Fruit fly (Drosophila melanogaster) whole organism, adult: ENCODE data around the gene eIF2Bepsilon.

Source experiments
- CG12768 ChIP-seq: fragments of 200-800 bp; sonication (Bioruptor generic); optimal IDR thresholded peaks from 2 replicates; lab custom pipeline; 2017; ENCODE audit warnings: missing biosample characterization, missing genetic modification characterization, mild to moderate bottlenecking, moderate library complexity, missing genetic modification reagents
- CG1620 ChIP-seq: fragments of 200-800 bp; sonication (Bioruptor generic); optimal IDR thresholded peaks from 2 replicates; lab custom pipeline; 2016; ENCODE audit warnings: missing biosample characterization, missing genetic modification characterization
- CG5204 ChIP-seq: fragments of 200-800 bp; sonication (Bioruptor generic); optimal IDR thresholded peaks from 2 replicates; lab custom pipeline; 2016; ENCODE audit warnings: missing biosample characterization, missing genetic modification characterization
- CG7101 ChIP-seq: fragments of 200-800 bp; sonication (Bioruptor generic); optimal IDR thresholded peaks from 2 replicates; lab custom pipeline; 2018; ENCODE audit warnings: missing biosample characterization, mild to moderate bottlenecking, missing genetic modification characterization, moderate library complexity
- Clk ChIP-seq: fragments of 200-800 bp; sonication (Bioruptor generic); optimal IDR thresholded peaks from 2 replicates; lab custom pipeline; 2017; ENCODE audit warnings: missing biosample characterization, missing genetic modification characterization
- Mnt ChIP-seq: fragments of 200-800 bp; sonication (Bioruptor generic); optimal IDR thresholded peaks from 2 replicates; lab custom pipeline; 2016; ENCODE audit warnings: missing biosample characterization, mild to moderate bottlenecking, missing genetic modification characterization
- bab1 ChIP-seq: fragments of 200-800 bp; sonication (Bioruptor generic); optimal IDR thresholded peaks from 3 replicates; lab custom pipeline; 2019; ENCODE audit warnings: missing biosample characterization, mild to moderate bottlenecking, missing genetic modification characterization, moderate library complexity
- kay ChIP-seq: fragments of 200-800 bp; sonication (Bioruptor generic); peaks from one replicate; lab custom pipeline; 2016; ENCODE audit warnings: missing biosample characterization, missing genetic modification characterization, borderline replicate concordance
- pad ChIP-seq: fragments of 200-800 bp; sonication (Bioruptor generic); optimal IDR thresholded peaks from 3 replicates; lab custom pipeline; 2017; ENCODE audit warnings: missing biosample characterization, missing genetic modification characterization, mild to moderate bottlenecking, moderate library complexity, missing genetic modification reagents
- tj ChIP-seq: fragments of 200-800 bp; sonication (Bioruptor generic); optimal IDR thresholded peaks from 3 replicates; lab custom pipeline; 2017; ENCODE audit warnings: missing biosample characterization, mild to moderate bottlenecking, missing genetic modification characterization, moderate library complexity
- toe ChIP-seq: fragments of 200-800 bp; sonication (Bioruptor generic); optimal IDR thresholded peaks from 2 replicates; lab custom pipeline; 2016; ENCODE audit warnings: missing biosample characterization, missing genetic modification characterization

DNA sequence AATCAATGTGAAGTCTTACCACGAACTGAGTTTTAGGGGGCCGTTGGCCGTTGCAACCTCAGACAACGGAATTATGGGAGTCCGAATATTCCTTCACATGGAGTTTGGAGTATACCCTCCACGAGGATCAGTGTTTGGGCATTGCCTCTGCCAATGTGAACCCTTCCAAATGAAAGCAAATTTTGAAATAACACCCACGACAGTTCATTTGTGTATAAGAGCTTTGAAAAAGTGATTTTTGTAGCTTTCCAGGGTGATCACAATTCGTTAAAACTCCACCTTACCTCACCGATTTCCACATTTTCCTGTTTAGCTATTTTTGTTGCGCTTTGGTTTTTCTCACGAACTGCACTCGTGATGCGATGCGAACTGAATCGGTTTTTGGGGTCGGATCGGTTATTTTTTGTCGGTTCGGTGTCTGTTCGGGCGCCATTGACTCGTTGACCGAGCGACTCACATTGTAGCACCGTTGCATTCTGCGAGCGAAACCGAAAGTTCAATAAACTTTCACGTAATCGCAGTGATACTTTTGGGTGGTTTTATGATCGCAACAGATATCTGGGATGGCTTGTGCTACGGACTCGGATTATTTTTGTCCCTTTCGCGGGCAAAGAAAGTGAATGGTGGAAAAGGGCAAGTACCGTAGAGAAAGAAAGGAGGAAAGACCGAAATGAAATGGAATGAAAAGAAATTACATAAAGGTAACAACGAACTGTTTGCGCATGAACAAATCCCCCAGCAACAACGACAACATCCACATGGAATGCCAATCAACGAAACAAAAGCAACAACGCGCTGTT is 47.3 kb upstream of the eIF2Bepsilon start:
- TF ChIP-seq bab1 (GFP tag; lab: Kevin White, UChicago) (no peak), tj (GFP tag; lab: Kevin White, UChicago) (no peak), CG7101 (tag; lab: Kevin White, UChicago) (no peak), CG1620 (GFP tag; lab: Kevin White, UChicago) (no peak), pad (no peak), CG12768 (GFP tag; lab: Kevin White, UChicago) (no peak), kay (GFP tag; lab: Kevin White, UChicago) (no peak), CG5204 (GFP tag; lab: Kevin White, UChicago) (no peak), Mnt (GFP tag; lab: Kevin White, UChicago) (no peak), Clk (GFP tag; lab: Kevin White, UChicago) (no peak), toe (no peak)
